Worm (Caenorhabditis elegans): Measurements from ENCODE around the gene pdcd-2.

pdcd-2 gene

ce11 chrIII:4369381-4369809 lies 48.5 kb downstream of the pdcd-2 start:
- TF ChIP-seq flt-1 (GFP tag; IDR thresholded peaks at IDR 0.05): peak; percentile 93
- peak; percentile 87 for TF ChIP-seq tab-1 (GFP tag; IDR thresholded peaks at IDR 0.05)
- peak; percentile 85 for TF ChIP-seq ztf-23 (GFP tag; IDR thresholded peaks at IDR 0.05)
- TF ChIP-seq cog-1 (tag; optimal IDR thresholded peaks at IDR 0.05): peak; percentile 27
- TF ChIP-seq T22C8.4 (GFP tag; IDR thresholded peaks at IDR 0.05): peak; percentile 66; the same call in 1 of the 2 replicates
- TF ChIP-seq klf-2 (GFP tag; conservative IDR thresholded peaks at IDR 0.05): 0 out of 2 replicates have a peak, but pooled peaks have one; percentile 62
- TF ChIP-seq ztf-29 (GFP tag; IDR thresholded peaks at IDR 0.05): 0 out of 2 replicates have a peak, but pooled peaks have one; percentile 56
- TF ChIP-seq ref-1 (GFP tag; conservative IDR thresholded peaks at IDR 0.05): peak; percentile 63

- no peak for TF ChIP-seq flt-1 (GFP tag; IDR thresholded peaks at IDR 0.05)
- TF ChIP-seq ref-1 (GFP tag; conservative IDR thresholded peaks at IDR 0.05): no peak
- no peak for TF ChIP-seq T22C8.4 (GFP tag; IDR thresholded peaks at IDR 0.05)
Measured at ce11 chrIII:4367649-4368048, 50.2 kb downstream of the pdcd-2 start, which contains the start of gene ckb-2. Gene ckb-2, plus strand, starts transcription at chrIII:4367949.
